Fruit fly (Drosophila melanogaster) S2 (cell line): ENCODE data around the gene Art4.

Experiments
- CG8478 ChIP-seq: fragments of >200 bp; optimal IDR thresholded peaks from 2 replicates; lab custom pipeline; 2018
- CTCF ChIP-seq, 2 experiments: fragments of >200 bp; optimal IDR thresholded peaks; 2 replicates each; lab custom pipeline; 2018

- TF ChIP-seq CG8478 (lab: Kevin White, UChicago) (no peak), CTCF (optimal IDR thresholded peaks at IDR 0.05; lab: Kevin White, UChicago) (peak; percentile 69 to 79)
These were observed 29.1 kb downstream of the Art4 start for dm6 chr3R:9956725-9957124.
